Worm (Caenorhabditis elegans): ENCODE results near the gene tatn-1.

Gene tatn-1

DNA sequence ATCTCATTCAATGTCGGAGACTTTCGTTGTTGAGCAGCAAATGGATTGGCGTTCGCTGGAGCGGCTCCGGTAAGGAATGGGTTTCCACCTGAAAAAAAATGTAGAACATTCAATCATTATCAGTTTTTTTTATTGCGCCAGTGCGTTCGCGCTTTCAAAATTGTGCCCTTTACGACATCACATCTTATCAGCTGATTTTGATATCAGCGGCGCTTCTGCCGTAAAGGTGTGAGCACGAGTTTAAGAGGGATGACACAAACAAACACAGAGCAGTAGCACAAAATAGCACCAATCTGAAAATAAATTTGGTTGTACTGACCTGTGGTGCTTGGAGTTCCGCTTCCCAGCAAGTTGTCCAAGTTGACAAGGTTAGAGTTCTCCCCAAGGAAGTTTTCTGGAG is 25.9 kb downstream of the tatn-1 start:
- no peak for TF ChIP-seq zip-4 (GFP tag; optimal IDR thresholded peaks at IDR 0.05)
- no peak for TF ChIP-seq efl-1 (optimal IDR thresholded peaks at IDR 0.05)
- TF ChIP-seq efl-1 (GFP tag; optimal IDR thresholded peaks at IDR 0.05 in 1 of 2), result peak in 1 of 2 experiments; percentile 85
- peak; percentile 76 for TF ChIP-seq elt-2 (tag; optimal IDR thresholded peaks at IDR 0.05)

ce11 chrX:14818464-14819259 is 27.9 kb downstream of the tatn-1 start, which contains the start of gene epn-1:
Gene epn-1, minus strand, starts transcription at chrX:14818514.
- TF ChIP-seq ces-1 (GFP tag; optimal IDR thresholded peaks at IDR 0.05) (no peak), swsn-7 (tag; optimal IDR thresholded peaks at IDR 0.05) (peak; percentile 99), nhr-20 (tag; optimal IDR thresholded peaks at IDR 0.05) (peak; percentile 100), dsc-1 (tag; optimal IDR thresholded peaks at IDR 0.05) (peak; percentile 98), mef-2 (tag; optimal IDR thresholded peaks at IDR 0.05) (peak; percentile 95), lin-14 (GFP tag; optimal IDR thresholded peaks at IDR 0.05) (peak; percentile 100), unc-86 (tag; optimal IDR thresholded peaks at IDR 0.05) (peak; percentile 99), zag-1 (tag; optimal IDR thresholded peaks at IDR 0.05) (peak; percentile 13), pax-3 (tag; optimal IDR thresholded peaks at IDR 0.05) (peak; percentile 98), aly-2 (tag; optimal IDR thresholded peaks at IDR 0.05) (no peak), egl-27 (tag; optimal IDR thresholded peaks at IDR 0.05) (peak; percentile 85 to 97), nhr-237 (tag; optimal IDR thresholded peaks at IDR 0.05) (peak; percentile 90), pag-3 (tag; optimal IDR thresholded peaks at IDR 0.05; ENCODE audit: borderline replicate concordance, insufficient read depth) (peak; percentile 69), ceh-82 (tag; optimal IDR thresholded peaks at IDR 0.05) (peak; percentile 92 to 95 (median 94)), tlp-1 (tag; optimal IDR thresholded peaks at IDR 0.05) (no peak), tbx-2 (tag; optimal IDR thresholded peaks at IDR 0.05) (peak; percentile 99), unc-130 (tag; optimal IDR thresholded peaks at IDR 0.05) (peak; percentile 82), C34B4.2 (tag; optimal IDR thresholded peaks at IDR 0.05) (no peak), lin-39 (tag; optimal IDR thresholded peaks at IDR 0.05) (peak; percentile 83), nhr-76 (tag; optimal IDR thresholded peaks at IDR 0.05) (peak; percentile 45), ceh-8 (GFP tag; optimal IDR thresholded peaks at IDR 0.05) (peak; percentile 94), xbp-1 (tag; optimal IDR thresholded peaks at IDR 0.05) (peak; percentile 94), ets-5 (GFP tag; IDR thresholded peaks at IDR 0.05) (no peak), vab-15 (tag; optimal IDR thresholded peaks at IDR 0.05) (no peak), fkh-8 (tag; optimal IDR thresholded peaks at IDR 0.05) (peak; percentile 99), aha-1 (tag; optimal IDR thresholded peaks at IDR 0.05) (peak; percentile 83), nhr-85 (tag) (peak; percentile 99), ztf-11 (tag; optimal IDR thresholded peaks at IDR 0.05) (peak in 1 of 2 experiments; percentile 91), nhr-84 (tag; optimal IDR thresholded peaks at IDR 0.05) (no peak), fkh-10 (GFP tag; optimal IDR thresholded peaks at IDR 0.05) (peak; percentile 85), fkh-4 (tag; optimal IDR thresholded peaks at IDR 0.05; ENCODE audit: borderline replicate concordance) (peak; percentile 89), sox-4 (tag; optimal IDR thresholded peaks at IDR 0.05) (peak; percentile 96), lsy-2 (tag; optimal IDR thresholded peaks at IDR 0.05) (peak; percentile 89 to 92), hpl-2 (GFP tag; optimal IDR thresholded peaks at IDR 0.05) (peak; percentile 87), rnt-1 (tag; optimal IDR thresholded peaks at IDR 0.05) (peak; percentile 94), jun-1 (tag; optimal IDR thresholded peaks at IDR 0.05) (peak; percentile 95), alr-1 (tag; optimal IDR thresholded peaks at IDR 0.05; ENCODE audit: borderline replicate concordance) (no peak), sptf-1 (tag; optimal IDR thresholded peaks at IDR 0.05) (no peak), lir-3 (tag; optimal IDR thresholded peaks at IDR 0.05; ENCODE audit: poor library complexity) (peak; percentile 83), Y116A8C.19 (tag; optimal IDR thresholded peaks at IDR 0.05; ENCODE audit: borderline replicate concordance) (peak; percentile 27), nhr-12 (tag; optimal IDR thresholded peaks at IDR 0.05) (peak; percentile 27), nhr-71 (tag; optimal IDR thresholded peaks at IDR 0.05) (peak; percentile 100), mdl-1 (tag; optimal IDR thresholded peaks at IDR 0.05) (peak; percentile 95 to 99), elt-3 (tag; optimal IDR thresholded peaks at IDR 0.05) (peak in 4 of 6 experiments; percentile 17 to 82 (median 54)), efl-3 (GFP tag; optimal IDR thresholded peaks at IDR 0.05) (peak; percentile 39)

Data from whole organism, L1 larva.